Fruit fly (Drosophila melanogaster): Measurements from ENCODE around the gene Spp.

The Spp gene

dm6 chr2L:493274-493673 is 51.2 kb downstream of the Spp start (continued):
- TF ChIP-seq CG16815 (GFP tag; optimal IDR thresholded peaks at IDR 0.05) (peak; percentile 3), CG16863 (GFP tag; optimal IDR thresholded peaks at IDR 0.05) (peak; percentile 32), caup (GFP tag; optimal IDR thresholded peaks at IDR 0.05; ENCODE audit: severe bottlenecking) (no peak), CG33557 (GFP tag; optimal IDR thresholded peaks at IDR 0.05) (no peak), tap (tag; optimal IDR thresholded peaks at IDR 0.05) (no peak), lmd (GFP tag; IDR thresholded peaks at IDR 0.05) (peak; percentile 48; the same call in 1 of the 2 replicates), dmrt99B (tag; optimal IDR thresholded peaks at IDR 0.05) (peak; percentile 53), CG14710 (tag; optimal IDR thresholded peaks at IDR 0.05) (no peak), chn (GFP tag; optimal IDR thresholded peaks at IDR 0.05) (no peak), Poxn (GFP tag; IDR thresholded peaks at IDR 0.05) (no peak), Fer1 (GFP tag; optimal IDR thresholded peaks at IDR 0.05) (no peak), en (GFP tag; optimal IDR thresholded peaks at IDR 0.05) (no peak), pfk (GFP tag; optimal IDR thresholded peaks at IDR 0.05) (no peak), z (GFP tag; IDR thresholded peaks at IDR 0.05) (no peak), sob (GFP tag; IDR thresholded peaks at IDR 0.05) (0 out of 2 replicates have a peak, but pooled peaks have one; percentile 30), hbn (GFP tag; IDR thresholded peaks at IDR 0.05; ENCODE audit: partially characterized antibody) (no peak), Tbp (GFP tag; optimal IDR thresholded peaks at IDR 0.05) (no peak), Dad (GFP tag; optimal IDR thresholded peaks at IDR 0.05) (no peak), gce (GFP tag; IDR thresholded peaks at IDR 0.05) (no peak), abd-A (tag; optimal IDR thresholded peaks at IDR 0.05) (no peak), Xbp1 (GFP tag; optimal IDR thresholded peaks at IDR 0.05) (peak; percentile 62), her (GFP tag; optimal IDR thresholded peaks at IDR 0.05) (no peak), CG10366 (GFP tag; IDR thresholded peaks at IDR 0.05) (peak; percentile 52; the same call in 1 of the 2 replicates), Rfx (GFP tag; IDR thresholded peaks at IDR 0.05) (0 out of 2 replicates have a peak, but pooled peaks have one; percentile 13), CG18262 (tag; optimal IDR thresholded peaks at IDR 0.05) (no peak), CG3065 (GFP tag; optimal IDR thresholded peaks at IDR 0.05) (no peak), Med (GFP tag) (peak; percentile 66), rib (GFP tag; IDR thresholded peaks at IDR 0.05) (no peak), dysf (GFP tag; IDR thresholded peaks at IDR 0.05) (peak; percentile 51; the same call in 2 of the 3 replicates), Mad (GFP tag; optimal IDR thresholded peaks at IDR 0.05) (no peak), CG1602 (GFP tag; optimal IDR thresholded peaks at IDR 0.05) (peak; percentile 21), CG1647 (GFP tag; optimal IDR thresholded peaks at IDR 0.05) (no peak), BEAF-32 (GFP tag; optimal IDR thresholded peaks at IDR 0.05) (no peak), wek (GFP tag; optimal IDR thresholded peaks at IDR 0.05) (no peak), gem (tag; optimal IDR thresholded peaks at IDR 0.05) (peak; percentile 65), HHEX (GFP tag; optimal IDR thresholded peaks at IDR 0.05) (no peak), CG17361 (GFP tag; IDR thresholded peaks at IDR 0.05) (0 out of 3 replicates have a peak, but pooled peaks have one; percentile 11), Doc3 (GFP tag; IDR thresholded peaks at IDR 0.05; ENCODE audit: partially characterized antibody) (no peak), ken (GFP tag; IDR thresholded peaks at IDR 0.05) (peak; percentile 54; the same call in 2 of the 3 replicates), dm (GFP tag; optimal IDR thresholded peaks at IDR 0.05) (no peak), emc (GFP tag; optimal IDR thresholded peaks at IDR 0.05) (no peak), CG11723 (GFP tag; optimal IDR thresholded peaks at IDR 0.05) (no peak), BtbVII (GFP tag; optimal IDR thresholded peaks at IDR 0.05) (no peak), CG13775 (GFP tag; optimal IDR thresholded peaks at IDR 0.05) (no peak), Lhr (GFP tag; optimal IDR thresholded peaks at IDR 0.05) (no peak), kah (GFP tag; optimal IDR thresholded peaks at IDR 0.05) (no peak), CG3995 (GFP tag; optimal IDR thresholded peaks at IDR 0.05) (no peak), ase (GFP tag; IDR thresholded peaks at IDR 0.05) (no peak), CG8290 (GFP tag; optimal IDR thresholded peaks at IDR 0.05) (peak; percentile 21), CG8290 (tag; optimal IDR thresholded peaks at IDR 0.05) (no peak), so (GFP tag; IDR thresholded peaks at IDR 0.05) (no peak), CG13424 (tag; optimal IDR thresholded peaks at IDR 0.05) (peak; percentile 0)

Measured in whole organism, embryonic.